Fruit fly (Drosophila melanogaster) whole organism, embryonic: ENCODE data around the gene eIF1.

Experiments used
- Bteb2 ChIP-seq: fragments of 200-800 bp; sonication (Bioruptor generic); optimal IDR thresholded peaks from 2 replicates; lab custom pipeline; 2016; ENCODE audit warnings: missing biosample characterization, missing genetic modification characterization
- CG11398 ChIP-seq: fragments of 200-800 bp; sonication (Bioruptor generic); optimal IDR thresholded peaks from 2 replicates; lab custom pipeline; 2016; ENCODE audit warnings: missing biosample characterization, missing genetic modification characterization
- CG13296 ChIP-seq: fragments of 200-800 bp; sonication (Bioruptor generic); optimal IDR thresholded peaks from 3 replicates; lab custom pipeline; 2018; ENCODE audit warnings: missing biosample characterization, mild to moderate bottlenecking, missing genetic modification characterization
- CG15011 ChIP-seq: fragments of 200-800 bp; sonication (Bioruptor generic); optimal IDR thresholded peaks from 3 replicates; lab custom pipeline; 2018; ENCODE audit warnings: missing biosample characterization, mild to moderate bottlenecking, missing genetic modification characterization
- CG15073 ChIP-seq: fragments of 200-800 bp; sonication (Bioruptor generic); optimal IDR thresholded peaks from 2 replicates; lab custom pipeline; 2016; ENCODE audit warnings: missing biosample characterization, missing genetic modification characterization
- CG1603 ChIP-seq: fragments of 200-800 bp; sonication (Bioruptor generic); optimal IDR thresholded peaks from 2 replicates; lab custom pipeline; 2019; ENCODE audit warnings: missing biosample characterization, mild to moderate bottlenecking, missing genetic modification characterization, moderate library complexity
- CG16813 ChIP-seq: fragments of 200-800 bp; sonication (Bioruptor generic); IDR thresholded peaks from 3 replicates; pipeline ENCODE4 v1.3.6; 2022; ENCODE audit warnings: missing biosample characterization, missing genetic modification characterization; ENCODE audit not compliant: partially characterized antibody
- CG17186 ChIP-seq: fragments of 200-800 bp; sonication (Bioruptor generic); optimal IDR thresholded peaks from 3 replicates; lab custom pipeline; 2017; ENCODE audit warnings: missing biosample characterization, missing genetic modification reagents, missing genetic modification characterization
- CG2116 ChIP-seq: fragments of 200-800 bp; sonication (Bioruptor generic); optimal IDR thresholded peaks from 3 replicates; lab custom pipeline; 2018; ENCODE audit warnings: missing biosample characterization, mild to moderate bottlenecking, missing genetic modification characterization
- CG30431 ChIP-seq: fragments of 200-800 bp; sonication (Bioruptor generic); optimal IDR thresholded peaks from 2 replicates; lab custom pipeline; 2017; ENCODE audit warnings: missing biosample characterization, missing genetic modification characterization
- CG31365 ChIP-seq: fragments of 200-800 bp; sonication (Bioruptor generic); optimal IDR thresholded peaks from 2 replicates; lab custom pipeline; 2018; ENCODE audit warnings: missing biosample characterization, mild to moderate bottlenecking, missing genetic modification characterization
- CG31388 ChIP-seq: fragments of 200-800 bp; sonication (Bioruptor generic); optimal IDR thresholded peaks from 2 replicates; lab custom pipeline; 2016; ENCODE audit warnings: missing biosample characterization, missing genetic modification characterization
- CG31441 ChIP-seq: fragments of 200-800 bp; sonication (Bioruptor generic); IDR thresholded peaks from 2 replicates; pipeline ENCODE4 v1.3.6; 2022; ENCODE audit warnings: missing biosample characterization, missing genetic modification characterization
- CG32772 ChIP-seq: fragments of 200-800 bp; sonication (Bioruptor generic); IDR thresholded peaks from 2 replicates; pipeline ENCODE4 v1.3.6; 2022; ENCODE audit warnings: missing biosample characterization, missing genetic modification characterization
- CG3281 ChIP-seq: fragments of 200-800 bp; sonication (Bioruptor generic); optimal IDR thresholded peaks from 3 replicates; lab custom pipeline; 2017; ENCODE audit warnings: missing biosample characterization, mild to moderate bottlenecking, missing genetic modification characterization
- CG34224 ChIP-seq: fragments of 200-800 bp; sonication (Bioruptor generic); IDR thresholded peaks from 3 replicates; pipeline ENCODE4 v1.3.6; 2022; ENCODE audit warnings: missing biosample characterization, missing genetic modification characterization; ENCODE audit not compliant: partially characterized antibody
- CG34422 ChIP-seq: fragments of 200-800 bp; sonication (Bioruptor generic); IDR thresholded peaks from 3 replicates; pipeline ENCODE4 v1.3.6; 2022; ENCODE audit warnings: missing biosample characterization, missing genetic modification characterization
- CG3838 ChIP-seq: fragments of 200-800 bp; sonication (Bioruptor generic); optimal IDR thresholded peaks from 3 replicates; lab custom pipeline; 2016; ENCODE audit warnings: missing biosample characterization, missing genetic modification characterization
- CG4730 ChIP-seq: fragments of 200-800 bp; sonication (Bioruptor generic); IDR thresholded peaks from 2 replicates; pipeline ENCODE4 v1.3.6; 2022; ENCODE audit warnings: missing biosample characterization, missing genetic modification characterization
- CG6689 ChIP-seq: fragments of 200-800 bp; sonication (Bioruptor generic); IDR thresholded peaks from 2 replicates; pipeline ENCODE4 v1.3.6; 2022; ENCODE audit warnings: missing biosample characterization, missing genetic modification characterization
- Chrac-16 ChIP-seq: fragments of 200-800 bp; sonication (Bioruptor generic); optimal IDR thresholded peaks from 3 replicates; lab custom pipeline; 2016; ENCODE audit warnings: missing biosample characterization, missing genetic modification characterization
- Fer1 ChIP-seq: fragments of 200-800 bp; sonication (Bioruptor generic); optimal IDR thresholded peaks from 2 replicates; lab custom pipeline; 2017; ENCODE audit warnings: missing biosample characterization, mild to moderate bottlenecking, missing genetic modification characterization
- Gsc ChIP-seq: fragments of 200-800 bp; sonication (Bioruptor generic); IDR thresholded peaks from 2 replicates; pipeline ENCODE4 v1.3.6; 2022; ENCODE audit warnings: missing biosample characterization, missing genetic modification characterization
- H15 ChIP-seq: fragments of 200-800 bp; sonication (Bioruptor generic); IDR thresholded peaks from 3 replicates; pipeline ENCODE4 v1.3.6; 2022; ENCODE audit warnings: missing biosample characterization, missing genetic modification characterization
- H2.0 ChIP-seq: fragments of 200-800 bp; sonication (Bioruptor generic); IDR thresholded peaks from 2 replicates; pipeline ENCODE4 v1.3.6; 2022; ENCODE audit warnings: missing biosample characterization, missing genetic modification characterization
- HLH4C ChIP-seq: fragments of 200-800 bp; sonication (Bioruptor generic); IDR thresholded peaks from 3 replicates; pipeline ENCODE4 v1.3.6; 2022; ENCODE audit warnings: missing biosample characterization, missing genetic modification characterization; ENCODE audit not compliant: partially characterized antibody
- Hr39 ChIP-seq: fragments of >200 bp; optimal IDR thresholded peaks from 2 replicates; lab custom pipeline; 2017
- Myb ChIP-seq: fragments of 200-800 bp; sonication (Bioruptor generic); optimal IDR thresholded peaks from 2 replicates; lab custom pipeline; 2016; ENCODE audit warnings: missing biosample characterization, missing genetic modification characterization
- Oaz ChIP-seq: fragments of 200-800 bp; sonication (Bioruptor generic); IDR thresholded peaks from 2 replicates; pipeline ENCODE4 v1.3.6; 2022; ENCODE audit warnings: missing biosample characterization, missing genetic modification characterization
- cato ChIP-seq: fragments of 200-800 bp; sonication (Bioruptor generic); optimal IDR thresholded peaks from 2 replicates; lab custom pipeline; 2016; ENCODE audit warnings: missing biosample characterization, missing genetic modification characterization, borderline replicate concordance
- corto ChIP-seq: fragments of 200-800 bp; sonication (Bioruptor generic); optimal IDR thresholded peaks from 2 replicates; lab custom pipeline; 2016; ENCODE audit warnings: missing biosample characterization, mild to moderate bottlenecking, missing genetic modification characterization, moderate library complexity
- exex ChIP-seq: fragments of 200-800 bp; sonication (Bioruptor generic); optimal IDR thresholded peaks from 4 replicates; lab custom pipeline; 2018; ENCODE audit warnings: missing biosample characterization, mild to moderate bottlenecking, missing genetic modification characterization, moderate library complexity
- gcm ChIP-seq: fragments of 200-800 bp; sonication (Bioruptor generic); optimal IDR thresholded peaks from 2 replicates; lab custom pipeline; 2019; ENCODE audit warnings: missing biosample characterization, mild to moderate bottlenecking, missing genetic modification characterization, moderate library complexity
- gem ChIP-seq: fragments of 200-800 bp; sonication (Bioruptor generic); optimal IDR thresholded peaks from 2 replicates; lab custom pipeline; 2019; ENCODE audit warnings: missing biosample characterization, mild to moderate bottlenecking, missing genetic modification characterization, moderate library complexity
- hth ChIP-seq: fragments of >200 bp; optimal IDR thresholded peaks from 2 replicates; lab custom pipeline; 2017; ENCODE audit warnings: inconsistent platforms
- insv ChIP-seq, 2 experiments: fragments of 200-800 bp; sonication (Bioruptor generic); optimal IDR thresholded peaks; 3 replicates each; lab custom pipeline; 2016 to 2018; ENCODE audit warnings: missing biosample characterization in 2 of 2, missing genetic modification characterization in 2 of 2
- jing ChIP-seq: fragments of 200-800 bp; sonication (Bioruptor generic); optimal IDR thresholded peaks from 2 replicates; lab custom pipeline; 2018; ENCODE audit warnings: missing biosample characterization, mild to moderate bottlenecking, missing genetic modification characterization
- kay ChIP-seq: fragments of 200-800 bp; sonication (Bioruptor generic); optimal IDR thresholded peaks from 2 replicates; lab custom pipeline; 2016; ENCODE audit warnings: missing biosample characterization, missing genetic modification characterization
- maf-S ChIP-seq: fragments of 200-800 bp; sonication (Bioruptor generic); optimal IDR thresholded peaks from 2 replicates; lab custom pipeline; 2016; ENCODE audit warnings: missing biosample characterization, missing genetic modification characterization
- odd ChIP-seq: fragments of 200-800 bp; sonication (Bioruptor generic); optimal IDR thresholded peaks from 2 replicates; lab custom pipeline; 2017; ENCODE audit warnings: missing biosample characterization, mild to moderate bottlenecking, missing genetic modification characterization
- pnt ChIP-seq: fragments of 200-800 bp; sonication (Bioruptor generic); optimal IDR thresholded peaks from 3 replicates; lab custom pipeline; 2016; ENCODE audit warnings: missing biosample characterization, missing genetic modification characterization
- ranshi ChIP-seq: fragments of 200-800 bp; sonication (Bioruptor generic); IDR thresholded peaks from 2 replicates; pipeline ENCODE4 v1.3.6; 2022; ENCODE audit warnings: missing biosample characterization, missing genetic modification characterization
- sna ChIP-seq: fragments of 200-800 bp; sonication (Bioruptor generic); IDR thresholded peaks from 2 replicates; pipeline ENCODE4 v1.3.6; 2022; ENCODE audit warnings: missing biosample characterization, missing genetic modification characterization; ENCODE audit not compliant: partially characterized antibody
- sob ChIP-seq: fragments of 200-800 bp; sonication (Bioruptor generic); IDR thresholded peaks from 2 replicates; pipeline ENCODE4 v1.3.6; 2022; ENCODE audit warnings: missing biosample characterization, missing genetic modification characterization
- ttk ChIP-seq: fragments of 200-800 bp; sonication (Bioruptor generic); IDR thresholded peaks from 2 replicates; pipeline ENCODE4 v2.1.2; 2022; ENCODE audit warnings: missing biosample characterization, missing genetic modification characterization
- twi ChIP-seq: fragments of 200-800 bp; optimal IDR thresholded peaks from 2 replicates; lab custom pipeline; 2019; ENCODE audit warnings: missing biosample characterization, mild to moderate bottlenecking, missing genetic modification characterization, moderate library complexity
- tx ChIP-seq: fragments of 200-800 bp; sonication (Bioruptor generic); optimal IDR thresholded peaks from 2 replicates; lab custom pipeline; 2016; ENCODE audit warnings: missing biosample characterization, missing genetic modification characterization
- usp ChIP-seq: fragments of >200 bp; optimal IDR thresholded peaks from 2 replicates; lab custom pipeline; 2017; ENCODE audit warnings: missing biosample characterization, missing genetic modification characterization
- zen2 ChIP-seq: fragments of 200-800 bp; sonication (Bioruptor generic); IDR thresholded peaks from 3 replicates; pipeline ENCODE4 v1.3.6; 2022; ENCODE audit warnings: missing biosample characterization, missing genetic modification characterization; ENCODE audit not compliant: partially characterized antibody

Gene eIF1

dm6 chr3L:3198447-3199402, 24.4 kb upstream of the eIF1 start, which contains the start of the genes CG32276 and gry (continued):
- TF ChIP-seq H15 (GFP tag; lab: Robert Waterston, UW) (peak; percentile 63; the same call in 2 of the 3 replicates), sob (GFP tag; lab: Robert Waterston, UW) (peak; percentile 82), maf-S (GFP tag; lab: Kevin White, UChicago) (peak; percentile 82), Fer1 (GFP tag; lab: Kevin White, UChicago) (peak; percentile 77), insv (GFP tag; optimal IDR thresholded peaks at IDR 0.05; lab: Kevin White, UChicago) (peak in 1 of 2 experiments; percentile 91), CG3838 (GFP tag; lab: Kevin White, UChicago) (peak; percentile 53), odd (GFP tag; lab: Kevin White, UChicago) (no peak), Bteb2 (GFP tag; lab: Kevin White, UChicago) (peak; percentile 79), H2.0 (GFP tag; lab: Robert Waterston, UW) (no peak; the same call in 1 of the 2 replicates), CG4730 (peak; percentile 47), Oaz (GFP tag; lab: Robert Waterston, UW) (peak; percentile 60), CG13296 (GFP tag; lab: Kevin White, UChicago) (peak; percentile 65), CG34422 (GFP tag; lab: Robert Waterston, UW) (peak; percentile 73), CG15011 (GFP tag; lab: Kevin White, UChicago) (no peak), ranshi (GFP tag; lab: Robert Waterston, UW) (peak; percentile 44), sna (GFP tag; lab: Robert Waterston, UW) (no peak), corto (GFP tag; lab: Kevin White, UChicago) (no peak), CG6689 (GFP tag; lab: Robert Waterston, UW) (peak; percentile 69), hth (lab: Kevin White, UChicago) (no peak), gem (tag; lab: Kevin White, UChicago) (no peak), CG31441 (GFP tag; lab: Robert Waterston, UW) (no peak), CG31388 (peak; percentile 55), CG3281 (GFP tag; lab: Kevin White, UChicago) (peak; percentile 83), exex (tag; lab: Kevin White, UChicago) (peak; percentile 42), CG1603 (tag; lab: Kevin White, UChicago) (peak; percentile 86), kay (GFP tag; lab: Kevin White, UChicago) (peak; percentile 83), CG17186 (GFP tag; lab: Kevin White, UChicago) (peak; percentile 81), zen2 (GFP tag; lab: Robert Waterston, UW) (no peak), pnt (GFP tag; lab: Kevin White, UChicago) (peak; percentile 61), Hr39 (lab: Kevin White, UChicago) (no peak), Myb (peak; percentile 77), tx (GFP tag; lab: Kevin White, UChicago) (peak; percentile 67), twi (tag; lab: Kevin White, UChicago) (peak; percentile 61), jing (GFP tag; lab: Kevin White, UChicago) (no peak), ttk (GFP tag; lab: Robert Waterston, UW) (peak; percentile 25; the same call in 1 of the 2 replicates), Gsc (GFP tag; lab: Robert Waterston, UW) (no peak), CG31365 (no peak), CG2116 (GFP tag; lab: Kevin White, UChicago) (peak; percentile 93), Chrac-16 (peak; percentile 79), cato (peak; percentile 60), gcm (GFP tag; lab: Kevin White, UChicago) (no peak), CG11398 (GFP tag; lab: Kevin White, UChicago) (no peak), CG30431 (GFP tag; lab: Kevin White, UChicago) (peak; percentile 9), CG16813 (GFP tag; lab: Robert Waterston, UW) (peak; percentile 50; the same call in 2 of the 3 replicates), HLH4C (no peak; the same call in 2 of the 3 replicates), CG32772 (GFP tag; lab: Robert Waterston, UW) (peak; percentile 73), usp (no peak), CG15073 (GFP tag; lab: Kevin White, UChicago) (no peak), CG34224 (GFP tag; lab: Robert Waterston, UW) (no peak; the same call in 2 of the 3 replicates)
